Worm (Caenorhabditis elegans) whole organism, L4/young adult: Measurements from ENCODE around the gene gcy-14.

Experiments used
- W03F9.2 ChIP-seq: fragments of 150-350 bp; optimal IDR thresholded peaks from 2 replicates; lab custom pipeline; 2014; ENCODE audit warnings: missing biosample characterization, missing genetic modification characterization
- dao-5 ChIP-seq: sonication (generic microtip); optimal IDR thresholded peaks from 2 replicates; lab custom pipeline; 2016; ENCODE audit warnings: missing genotype, missing genetic modification characterization, moderate library complexity, missing compliant biosample characterization
- him-1 ChIP-seq: sonication (generic microtip); optimal IDR thresholded peaks from 2 replicates; lab custom pipeline; 2016; ENCODE audit warnings: missing genotype, missing genetic modification reagents, missing genetic modification characterization, missing compliant biosample characterization

gcy-14 gene

ce11 chrV:14820314-14820713, 47.8 kb downstream of the gcy-14 start:
- TF ChIP-seq him-1 (tag; lab: Kevin White, UChicago) (no peak), W03F9.2 (tag; lab: Kevin White, UChicago) (no peak), dao-5 (no peak)

ce11 chrV:14815500-14815899, 52.6 kb downstream of the gcy-14 start, which contains the start of gene rin-1:
Gene rin-1 (minus strand): TSS chrV:14815600.
- TF ChIP-seq W03F9.2 (tag; lab: Kevin White, UChicago) (no peak), him-1 (tag; lab: Kevin White, UChicago) (no peak), dao-5 (no peak)

- TF ChIP-seq him-1 (tag; lab: Kevin White, UChicago) = no peak
- TF ChIP-seq dao-5 = no peak
- TF ChIP-seq W03F9.2 (tag; lab: Kevin White, UChicago) = no peak
Observed at ce11 chrV:14813566-14813965, 54.5 kb downstream of the gcy-14 start.
